Fruit fly (Drosophila melanogaster) whole organism, embryonic: Measurements from ENCODE around the gene Syt1.

ENCODE experiments used
- Adf1 ChIP-seq: fragments of 200-800 bp; sonication (Bioruptor generic); IDR thresholded peaks from 2 replicates; pipeline ENCODE4 v1.3.6; 2022; ENCODE audit warnings: missing biosample characterization, missing genetic modification characterization
- C15 ChIP-seq: fragments of 200-800 bp; sonication (Bioruptor generic); IDR thresholded peaks from 3 replicates; pipeline ENCODE4 v1.3.6; 2022; ENCODE audit warnings: missing biosample characterization, missing genetic modification characterization
- CG10543 ChIP-seq: fragments of 200-800 bp; sonication (Bioruptor generic); optimal IDR thresholded peaks from 3 replicates; lab custom pipeline; 2017; ENCODE audit warnings: missing biosample characterization, mild to moderate bottlenecking, missing genetic modification characterization, moderate library complexity
- CG12071 ChIP-seq: fragments of 200-800 bp; sonication (Bioruptor generic); optimal IDR thresholded peaks from 3 replicates; lab custom pipeline; 2018; ENCODE audit warnings: missing biosample characterization, mild to moderate bottlenecking, missing genetic modification characterization
- CG12155 ChIP-seq: fragments of 200-800 bp; sonication (Bioruptor generic); optimal IDR thresholded peaks from 3 replicates; lab custom pipeline; 2016; ENCODE audit warnings: missing biosample characterization, missing genetic modification characterization
- CG12659 ChIP-seq: fragments of 200-800 bp; sonication (Bioruptor generic); optimal IDR thresholded peaks from 3 replicates; lab custom pipeline; 2017; ENCODE audit warnings: mild to moderate bottlenecking, missing biosample characterization, missing genetic modification reagents, missing genetic modification characterization
- CG13287 ChIP-seq: fragments of 200-800 bp; sonication (Bioruptor generic); IDR thresholded peaks from 2 replicates; pipeline ENCODE4 v1.3.6; 2022; ENCODE audit warnings: missing biosample characterization, missing genetic modification characterization; ENCODE audit not compliant: partially characterized antibody
- CG14014 ChIP-seq: fragments of 200-800 bp; sonication (Bioruptor generic); IDR thresholded peaks from 2 replicates; pipeline ENCODE4 v1.3.6; 2022; ENCODE audit warnings: missing biosample characterization, missing genetic modification characterization
- CG14710 ChIP-seq: fragments of 200-800 bp; sonication (Bioruptor generic); optimal IDR thresholded peaks from 3 replicates; lab custom pipeline; 2019; ENCODE audit warnings: missing biosample characterization, mild to moderate bottlenecking, missing genetic modification characterization, moderate library complexity
- CG15514 ChIP-seq: fragments of 200-800 bp; sonication (Bioruptor generic); optimal IDR thresholded peaks from 3 replicates; lab custom pipeline; 2017; ENCODE audit warnings: missing biosample characterization, missing genetic modification characterization, mild to moderate bottlenecking, moderate library complexity, missing genetic modification reagents
- CG18599 ChIP-seq: fragments of 200-800 bp; sonication (Bioruptor generic); optimal IDR thresholded peaks from 3 replicates; lab custom pipeline; 2017; ENCODE audit warnings: missing biosample characterization, missing genetic modification characterization, mild to moderate bottlenecking, moderate library complexity, missing genetic modification reagents
- CG2712 ChIP-seq: fragments of 200-800 bp; optimal IDR thresholded peaks from 3 replicates; lab custom pipeline; 2019; ENCODE audit warnings: missing biosample characterization, mild to moderate bottlenecking, missing genetic modification characterization, moderate library complexity
- CG30431 ChIP-seq: fragments of 200-800 bp; sonication (Bioruptor generic); optimal IDR thresholded peaks from 2 replicates; lab custom pipeline; 2017; ENCODE audit warnings: missing biosample characterization, missing genetic modification characterization
- CG32532 ChIP-seq: fragments of 200-800 bp; sonication (Bioruptor generic); IDR thresholded peaks from 2 replicates; pipeline ENCODE4 v1.3.6; 2022; ENCODE audit warnings: missing biosample characterization, missing genetic modification characterization
- CG34224 ChIP-seq: fragments of 200-800 bp; sonication (Bioruptor generic); IDR thresholded peaks from 3 replicates; pipeline ENCODE4 v1.3.6; 2022; ENCODE audit warnings: missing biosample characterization, missing genetic modification characterization; ENCODE audit not compliant: partially characterized antibody
- CG42726 ChIP-seq: fragments of 200-800 bp; sonication (Bioruptor generic); IDR thresholded peaks from 2 replicates; pipeline ENCODE4 v1.3.6; 2022; ENCODE audit warnings: missing biosample characterization, missing genetic modification characterization; ENCODE audit not compliant: partially characterized antibody
- CG4360 ChIP-seq: fragments of 200-800 bp; sonication (Bioruptor generic); IDR thresholded peaks from 2 replicates; pipeline ENCODE4 v1.3.6; 2022; ENCODE audit warnings: missing biosample characterization, missing genetic modification characterization
- CG9437 ChIP-seq: fragments of 200-800 bp; sonication (Bioruptor generic); optimal IDR thresholded peaks from 2 replicates; lab custom pipeline; 2018; ENCODE audit warnings: missing biosample characterization, mild to moderate bottlenecking, missing genetic modification characterization
- CG9817 ChIP-seq: fragments of 200-800 bp; sonication (Bioruptor generic); optimal IDR thresholded peaks from 2 replicates; lab custom pipeline; 2018; ENCODE audit warnings: missing biosample characterization, mild to moderate bottlenecking, missing genetic modification characterization, moderate library complexity
- Camta ChIP-seq: fragments of 200-800 bp; sonication (Bioruptor generic); optimal IDR thresholded peaks from 2 replicates; lab custom pipeline; 2016; ENCODE audit warnings: missing biosample characterization, missing genetic modification characterization
- CrebB ChIP-seq: fragments of 200-800 bp; sonication (Bioruptor generic); optimal IDR thresholded peaks from 3 replicates; lab custom pipeline; 2018; ENCODE audit warnings: missing biosample characterization, mild to moderate bottlenecking, missing genetic modification characterization
- Dll ChIP-seq: fragments of 200-800 bp; sonication (Bioruptor generic); IDR thresholded peaks from 4 replicates; pipeline ENCODE4 v1.3.6; 2022; ENCODE audit warnings: missing biosample characterization, missing genetic modification characterization; ENCODE audit not compliant: partially characterized antibody
- Doc3 ChIP-seq: fragments of 200-800 bp; sonication (Bioruptor generic); IDR thresholded peaks from 3 replicates; pipeline ENCODE4 v1.3.6; 2022; ENCODE audit warnings: missing biosample characterization, missing genetic modification characterization; ENCODE audit not compliant: partially characterized antibody
- E2f2 ChIP-seq: fragments of 200-800 bp; sonication (Bioruptor generic); IDR thresholded peaks from 2 replicates; pipeline ENCODE4 v1.3.6; 2022; ENCODE audit warnings: missing biosample characterization, missing genetic modification characterization
- ERR ChIP-seq: fragments of 200-800 bp; sonication (Bioruptor generic); optimal IDR thresholded peaks from 2 replicates; lab custom pipeline; 2016; ENCODE audit warnings: missing biosample characterization, missing genetic modification characterization
- Fer1 ChIP-seq: fragments of 200-800 bp; sonication (Bioruptor generic); optimal IDR thresholded peaks from 2 replicates; lab custom pipeline; 2017; ENCODE audit warnings: missing biosample characterization, mild to moderate bottlenecking, missing genetic modification characterization
- H15 ChIP-seq: fragments of 200-800 bp; sonication (Bioruptor generic); IDR thresholded peaks from 3 replicates; pipeline ENCODE4 v1.3.6; 2022; ENCODE audit warnings: missing biosample characterization, missing genetic modification characterization
- Hey ChIP-seq: fragments of 200-800 bp; sonication (Bioruptor generic); optimal IDR thresholded peaks from 3 replicates; lab custom pipeline; 2018; ENCODE audit warnings: missing biosample characterization, mild to moderate bottlenecking, missing genetic modification characterization
- HmgZ ChIP-seq: fragments of 200-800 bp; sonication (Bioruptor generic); optimal IDR thresholded peaks from 2 replicates; lab custom pipeline; 2018; ENCODE audit warnings: missing biosample characterization, mild to moderate bottlenecking, missing genetic modification characterization
- Med ChIP-seq: fragments of 200-800 bp; sonication (Bioruptor generic); peaks from one replicate; lab custom pipeline; 2016; ENCODE audit warnings: missing biosample characterization, missing genetic modification characterization, mild to moderate bottlenecking, inconsistent platforms, moderate library complexity
- Meics ChIP-seq: fragments of 200-800 bp; sonication (Bioruptor generic); optimal IDR thresholded peaks from 2 replicates; lab custom pipeline; 2017; ENCODE audit warnings: missing biosample characterization, mild to moderate bottlenecking, missing genetic modification characterization
- NC2β ChIP-seq: fragments of 200-800 bp; sonication (Bioruptor generic); optimal IDR thresholded peaks from 2 replicates; lab custom pipeline; 2016; ENCODE audit warnings: missing biosample characterization, missing genetic modification characterization
- Opbp ChIP-seq: fragments of 200-800 bp; sonication (Bioruptor generic); IDR thresholded peaks from 3 replicates; pipeline ENCODE4 v1.3.6; 2022; ENCODE audit warnings: missing biosample characterization, missing genetic modification characterization; ENCODE audit not compliant: partially characterized antibody
- Ssrp ChIP-seq: fragments of 200-800 bp; sonication (Bioruptor generic); optimal IDR thresholded peaks from 2 replicates; lab custom pipeline; 2018; ENCODE audit warnings: missing biosample characterization, mild to moderate bottlenecking, missing genetic modification characterization, moderate library complexity
- Taf1 ChIP-seq: fragments of 200-800 bp; sonication (Bioruptor generic); IDR thresholded peaks from 2 replicates; pipeline ENCODE4 v1.3.6; 2022; ENCODE audit warnings: missing biosample characterization, missing genetic modification characterization
- Xrp1 ChIP-seq: fragments of 200-800 bp; sonication (Bioruptor generic); IDR thresholded peaks from 2 replicates; pipeline ENCODE4 v1.3.6; 2022; ENCODE audit warnings: missing biosample characterization, missing genetic modification characterization
- YL-1 ChIP-seq: fragments of 200-800 bp; sonication (Bioruptor generic); optimal IDR thresholded peaks from 3 replicates; lab custom pipeline; 2017; ENCODE audit warnings: missing biosample characterization, mild to moderate bottlenecking, missing genetic modification characterization
- bcd ChIP-seq: fragments of 200-800 bp; sonication (Bioruptor generic); optimal IDR thresholded peaks from 2 replicates; lab custom pipeline; 2017; ENCODE audit warnings: missing biosample characterization, mild to moderate bottlenecking, missing genetic modification characterization
- dati ChIP-seq: fragments of 200-800 bp; sonication (Bioruptor generic); IDR thresholded peaks from 2 replicates; pipeline ENCODE4 v1.3.6; 2022; ENCODE audit warnings: missing biosample characterization, missing genetic modification characterization
- eve ChIP-seq, 2 experiments: fragments of >200 bp; optimal IDR thresholded peaks; 2 replicates each; lab custom pipeline; 2017; ENCODE audit warnings: missing biosample characterization in 2 of 2, missing genetic modification characterization in 2 of 2
- ewg ChIP-seq: fragments of 200-800 bp; sonication (Bioruptor generic); optimal IDR thresholded peaks from 3 replicates; lab custom pipeline; 2017; ENCODE audit warnings: mild to moderate bottlenecking, missing biosample characterization, missing genetic modification reagents, missing genetic modification characterization
- hb ChIP-seq: fragments of 200-800 bp; sonication (Bioruptor generic); IDR thresholded peaks from 3 replicates; pipeline ENCODE4 v1.3.6; 2022; ENCODE audit warnings: missing biosample characterization, missing genetic modification characterization; ENCODE audit not compliant: partially characterized antibody
- hbn ChIP-seq: fragments of 200-800 bp; sonication (Bioruptor generic); IDR thresholded peaks from 2 replicates; pipeline ENCODE4 v1.3.6; 2022; ENCODE audit warnings: missing biosample characterization, missing genetic modification characterization; ENCODE audit not compliant: partially characterized antibody
- nmo ChIP-seq: fragments of 200-800 bp; sonication (Bioruptor generic); optimal IDR thresholded peaks from 2 replicates; lab custom pipeline; 2018; ENCODE audit warnings: missing biosample characterization, mild to moderate bottlenecking, missing genetic modification characterization, moderate library complexity
- sens-2 ChIP-seq: fragments of 200-800 bp; sonication (Bioruptor generic); IDR thresholded peaks from 2 replicates; pipeline ENCODE4 v1.3.6; 2022; ENCODE audit warnings: missing biosample characterization, missing genetic modification characterization
- vnd ChIP-seq: fragments of 200-800 bp; sonication (Bioruptor generic); IDR thresholded peaks from 3 replicates; pipeline ENCODE4 v1.3.6; 2022; ENCODE audit warnings: missing biosample characterization, missing genetic modification characterization; ENCODE audit not compliant: partially characterized antibody
- wdn ChIP-seq: fragments of 200-800 bp; sonication (Bioruptor generic); IDR thresholded peaks from 2 replicates; pipeline ENCODE4 v1.3.6; 2022; ENCODE audit warnings: missing biosample characterization, missing genetic modification characterization
- wek ChIP-seq: fragments of 200-800 bp; sonication (Bioruptor generic); optimal IDR thresholded peaks from 3 replicates; lab custom pipeline; 2018; ENCODE audit warnings: missing biosample characterization, mild to moderate bottlenecking, missing genetic modification characterization, moderate library complexity
- zen2 ChIP-seq: fragments of 200-800 bp; sonication (Bioruptor generic); IDR thresholded peaks from 3 replicates; pipeline ENCODE4 v1.3.6; 2022; ENCODE audit warnings: missing biosample characterization, missing genetic modification characterization; ENCODE audit not compliant: partially characterized antibody

Gene Syt1

DNA sequence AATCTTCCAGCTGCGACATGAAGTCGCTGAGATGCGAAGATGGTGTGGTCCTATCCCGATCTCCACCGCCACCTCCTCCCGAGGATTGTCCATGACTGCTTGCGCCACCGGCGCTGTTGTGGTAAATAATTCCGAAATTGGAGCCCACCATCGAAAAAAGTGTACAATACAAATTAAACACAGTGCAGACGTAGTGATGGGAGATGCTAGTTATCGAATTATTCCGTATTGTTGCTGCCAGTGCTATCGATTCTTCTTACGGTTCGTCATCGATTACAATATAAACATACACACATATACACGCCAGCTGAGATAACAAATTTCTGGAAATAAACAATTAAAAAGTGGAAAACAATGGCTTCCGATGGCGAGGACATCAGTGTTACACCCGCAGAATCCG, 32.2 kb downstream of the Syt1 start, which contains the start of the genes Taf10b and Taf10 (continued):
- TF ChIP-seq Doc3 (peak; percentile 65; the same call in 2 of the 3 replicates), C15 (GFP tag; lab: Robert Waterston, UW) (no peak), HmgZ (tag; lab: Kevin White, UChicago) (peak; percentile 36), CG34224 (GFP tag; lab: Robert Waterston, UW) (peak; percentile 95), wek (GFP tag; lab: Kevin White, UChicago) (peak; percentile 7), CG9437 (GFP tag; lab: Kevin White, UChicago) (peak; percentile 71), CG2712 (tag; lab: Kevin White, UChicago) (peak; percentile 21), Fer1 (GFP tag; lab: Kevin White, UChicago) (peak; percentile 57), CG15514 (GFP tag; lab: Kevin White, UChicago) (peak; percentile 49), CG14014 (GFP tag; lab: Robert Waterston, UW) (no peak), Ssrp (tag; lab: Kevin White, UChicago) (no peak), ewg (GFP tag; lab: Kevin White, UChicago) (no peak), CrebB (tag; lab: Kevin White, UChicago) (peak; percentile 37), sens-2 (no peak), Meics (GFP tag; lab: Kevin White, UChicago) (no peak), nmo (GFP tag; lab: Kevin White, UChicago) (peak; percentile 25), CG32532 (0 out of 2 replicates have a peak, but pooled peaks have one; percentile 12), hbn (GFP tag; lab: Robert Waterston, UW) (peak; percentile 84), vnd (peak; percentile 70), CG30431 (GFP tag; lab: Kevin White, UChicago) (no peak), Taf1 (GFP tag; lab: Robert Waterston, UW) (no peak), CG13287 (GFP tag; lab: Robert Waterston, UW) (peak; percentile 91), CG42726 (peak; percentile 51; the same call in 1 of the 2 replicates), eve (GFP tag; optimal IDR thresholded peaks at IDR 0.05; lab: Kevin White, UChicago) (no peak), ERR (peak; percentile 6), CG4360 (GFP tag; lab: Robert Waterston, UW) (no peak), CG12155 (GFP tag; lab: Kevin White, UChicago) (no peak), CG12071 (GFP tag; lab: Kevin White, UChicago) (no peak), Dll (GFP tag; lab: Robert Waterston, UW) (peak; percentile 85), E2f2 (GFP tag; lab: Robert Waterston, UW) (peak; percentile 64), Opbp (GFP tag; lab: Robert Waterston, UW) (peak; percentile 90), Camta (no peak), CG10543 (peak; percentile 4), Adf1 (GFP tag; lab: Robert Waterston, UW) (0 out of 2 replicates have a peak, but pooled peaks have one; percentile 7), Hey (tag; lab: Kevin White, UChicago) (no peak), zen2 (GFP tag; lab: Robert Waterston, UW) (peak; percentile 88), CG9817 (no peak), H15 (GFP tag; lab: Robert Waterston, UW) (no peak), CG12659 (GFP tag; lab: Kevin White, UChicago) (peak; percentile 66), hb (GFP tag; lab: Robert Waterston, UW) (peak; percentile 79; the same call in 2 of the 3 replicates), CG14710 (peak; percentile 45), Xrp1 (no peak), wdn (GFP tag; lab: Robert Waterston, UW) (no peak), Med (GFP tag; lab: Kevin White, UChicago) (peak; percentile 75), bcd (GFP tag; lab: Kevin White, UChicago) (no peak), dati (GFP tag; lab: Robert Waterston, UW) (0 out of 2 replicates have a peak, but pooled peaks have one; percentile 11), CG18599 (no peak), NC2β (GFP tag; lab: Kevin White, UChicago) (no peak), YL-1 (GFP tag; lab: Kevin White, UChicago) (peak; percentile 73)
